Fruit fly (Drosophila melanogaster): ENCODE results near the gene ncd.

The ncd gene

DNA sequence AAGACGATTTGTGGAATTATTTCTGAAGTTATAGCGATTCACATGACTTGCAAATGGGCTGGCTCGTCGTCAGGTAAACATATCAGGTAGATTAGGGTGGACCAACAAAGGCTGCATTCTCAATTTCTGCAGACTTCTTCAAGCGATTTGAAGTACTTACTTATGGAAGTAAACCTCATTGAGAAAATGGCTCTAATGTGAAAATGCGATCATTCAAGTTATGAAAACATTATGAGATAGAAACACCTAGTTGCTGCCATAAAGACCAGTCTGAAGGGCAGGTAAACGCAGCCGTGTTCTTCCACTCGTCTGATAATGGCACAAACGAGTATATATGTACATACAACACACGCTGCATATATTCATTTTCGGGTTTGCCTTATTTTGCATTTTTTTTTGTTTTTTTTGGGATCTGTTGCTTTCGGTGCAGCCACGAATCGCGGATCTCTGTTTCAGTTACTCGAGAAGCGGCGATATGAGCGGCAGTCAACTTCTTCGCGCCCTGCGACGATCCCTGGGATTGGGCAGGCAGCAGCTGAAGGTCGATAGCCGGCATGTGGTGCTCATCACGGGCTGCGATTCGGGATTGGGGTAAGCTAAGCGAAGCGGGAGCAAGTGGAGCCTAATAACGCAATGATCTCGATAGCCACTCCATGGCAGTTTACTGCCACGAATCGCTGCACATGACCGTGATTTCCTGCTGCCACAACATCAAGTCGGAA is 12.6 kb downstream of the ncd start, which contains the start of gene sro (continued):
- TF ChIP-seq CG10274 (GFP tag; optimal IDR thresholded peaks at IDR 0.05) (no peak), danr (GFP tag; IDR thresholded peaks at IDR 0.05) (no peak), sna (GFP tag; IDR thresholded peaks at IDR 0.05; ENCODE audit: partially characterized antibody) (no peak), tll (GFP tag; optimal IDR thresholded peaks at IDR 0.05) (peak in 1 of 2 experiments; percentile 85)

dm6 chr3R:29790183-29790582 is 16.7 kb downstream of the ncd start:
- TF ChIP-seq CG9817 (tag; optimal IDR thresholded peaks at IDR 0.05) (no peak), Dip3 (GFP tag; optimal IDR thresholded peaks at IDR 0.05) (no peak), CG7357 (GFP tag; IDR thresholded peaks at IDR 0.05) (0 out of 3 replicates have a peak, but pooled peaks have one; percentile 10), Nf-YC (tag; optimal IDR thresholded peaks at IDR 0.05) (no peak), CG13894 (tag; optimal IDR thresholded peaks at IDR 0.05) (no peak), sr (GFP tag; IDR thresholded peaks at IDR 0.05) (peak; percentile 90), CG10366 (GFP tag; IDR thresholded peaks at IDR 0.05) (no peak), Pdp1 (GFP tag; optimal IDR thresholded peaks at IDR 0.05) (peak in 1 of 2 experiments; percentile 49), ind (GFP tag; optimal IDR thresholded peaks at IDR 0.05) (no peak), vvl (GFP tag; IDR thresholded peaks at IDR 0.05) (0 out of 2 replicates have a peak, but pooled peaks have one; percentile 30), CG11696 (GFP tag; IDR thresholded peaks at IDR 0.05) (0 out of 2 replicates have a peak, but pooled peaks have one; percentile 25)

- TF ChIP-seq Dref (GFP tag; IDR thresholded peaks at IDR 0.05) (no peak), mirr (GFP tag; optimal IDR thresholded peaks at IDR 0.05) (peak; percentile 25), sd (tag; optimal IDR thresholded peaks at IDR 0.05) (peak; percentile 16), sob (GFP tag; IDR thresholded peaks at IDR 0.05) (0 out of 2 replicates have a peak, but pooled peaks have one; percentile 10), tna (GFP tag; IDR thresholded peaks at IDR 0.05; ENCODE audit: partially characterized antibody) (no peak), Hmr (GFP tag; optimal IDR thresholded peaks at IDR 0.05) (no peak), slou (GFP tag; optimal IDR thresholded peaks at IDR 0.05) (no peak), CG11247 (GFP tag; IDR thresholded peaks at IDR 0.05) (no peak), BtbVII (GFP tag; optimal IDR thresholded peaks at IDR 0.05) (no peak), CG4424 (GFP tag; optimal IDR thresholded peaks at IDR 0.05) (no peak), emc (GFP tag; optimal IDR thresholded peaks at IDR 0.05) (no peak), aop (GFP tag; IDR thresholded peaks at IDR 0.05) (no peak), E2f2 (GFP tag; IDR thresholded peaks at IDR 0.05) (no peak), CG12769 (tag; optimal IDR thresholded peaks at IDR 0.05) (no peak), ranshi (GFP tag; IDR thresholded peaks at IDR 0.05) (no peak), unpg (GFP tag; optimal IDR thresholded peaks at IDR 0.05) (no peak), CG43689 (GFP tag; IDR thresholded peaks at IDR 0.05) (no peak), vvl (GFP tag; IDR thresholded peaks at IDR 0.05) (peak; percentile 8; the same call in 1 of the 2 replicates), CG13296 (GFP tag; optimal IDR thresholded peaks at IDR 0.05) (no peak), dysf (GFP tag; IDR thresholded peaks at IDR 0.05) (no peak), cg (GFP tag; optimal IDR thresholded peaks at IDR 0.05) (peak; percentile 33), knrl (GFP tag; IDR thresholded peaks at IDR 0.05; ENCODE audit: partially characterized antibody) (no peak), kni (GFP tag; optimal IDR thresholded peaks at IDR 0.05) (no peak), E2f1 (GFP tag; IDR thresholded peaks at IDR 0.05) (no peak), CG18476 (GFP tag; optimal IDR thresholded peaks at IDR 0.05) (no peak), CG1024 (GFP tag; IDR thresholded peaks at IDR 0.05) (no peak), prd (optimal IDR thresholded peaks at IDR 0.05) (no peak), prd (GFP tag; IDR thresholded peaks at IDR 0.05) (no peak), CG17568 (GFP tag; optimal IDR thresholded peaks at IDR 0.05) (no peak), crol (GFP tag; IDR thresholded peaks at IDR 0.05) (no peak), Stat92E (GFP tag; optimal IDR thresholded peaks at IDR 0.05) (no peak), tap (tag; optimal IDR thresholded peaks at IDR 0.05) (no peak)
Observed at dm6 chr3R:29787891-29788549, 18.9 kb downstream of the ncd start.

Measured in whole organism, embryonic.